Fruit fly (Drosophila melanogaster) whole organism, adult: Measurements from ENCODE around the gene CG33687.

Experiments used
- CG12768 ChIP-seq: fragments of 200-800 bp; sonication (Bioruptor generic); optimal IDR thresholded peaks from 2 replicates; lab custom pipeline; 2017; ENCODE audit warnings: missing biosample characterization, missing genetic modification characterization, mild to moderate bottlenecking, moderate library complexity, missing genetic modification reagents
- CG14711 ChIP-seq: fragments of 200-800 bp; sonication (Bioruptor generic); optimal IDR thresholded peaks from 2 replicates; lab custom pipeline; 2018; ENCODE audit warnings: missing biosample characterization, mild to moderate bottlenecking, missing genetic modification characterization, moderate library complexity
- CG5204 ChIP-seq: fragments of 200-800 bp; sonication (Bioruptor generic); optimal IDR thresholded peaks from 2 replicates; lab custom pipeline; 2016; ENCODE audit warnings: missing biosample characterization, missing genetic modification characterization
- Hr96 ChIP-seq: fragments of 200-800 bp; sonication (Bioruptor generic); optimal IDR thresholded peaks from 2 replicates; lab custom pipeline; 2016; ENCODE audit warnings: missing biosample characterization, missing genetic modification characterization
- ovo ChIP-seq: fragments of 200-800 bp; sonication (Bioruptor generic); optimal IDR thresholded peaks from 2 replicates; lab custom pipeline; 2016; ENCODE audit warnings: missing biosample characterization, missing genetic modification characterization
- tj ChIP-seq: fragments of 200-800 bp; sonication (Bioruptor generic); optimal IDR thresholded peaks from 3 replicates; lab custom pipeline; 2017; ENCODE audit warnings: missing biosample characterization, mild to moderate bottlenecking, missing genetic modification characterization, moderate library complexity

DNA sequence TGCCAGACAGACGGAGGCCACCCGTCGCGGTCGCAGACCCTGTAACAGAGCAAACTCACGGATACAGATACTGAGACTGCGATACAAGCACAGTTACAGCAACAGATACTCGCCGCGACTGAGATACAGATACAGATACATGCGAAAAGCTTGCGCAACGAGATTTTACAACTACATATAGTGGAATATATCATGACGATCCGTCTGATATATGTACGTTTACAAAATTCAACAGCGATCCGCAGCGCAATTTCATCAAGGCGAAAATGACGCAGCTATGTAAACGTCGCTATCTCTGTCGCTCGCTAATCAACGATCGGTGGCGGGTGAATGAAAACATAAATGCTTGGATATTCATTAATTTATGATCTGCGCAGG lies 47.5 kb upstream of the CG33687 start:
- TF ChIP-seq Hr96 (no peak), CG12768 (GFP tag; lab: Kevin White, UChicago) (no peak), CG14711 (no peak), CG5204 (GFP tag; lab: Kevin White, UChicago) (no peak), ovo (no peak), tj (GFP tag; lab: Kevin White, UChicago) (no peak)
